Fruit fly (Drosophila melanogaster): ENCODE results near the gene CG7083.

Gene CG7083

DNA sequence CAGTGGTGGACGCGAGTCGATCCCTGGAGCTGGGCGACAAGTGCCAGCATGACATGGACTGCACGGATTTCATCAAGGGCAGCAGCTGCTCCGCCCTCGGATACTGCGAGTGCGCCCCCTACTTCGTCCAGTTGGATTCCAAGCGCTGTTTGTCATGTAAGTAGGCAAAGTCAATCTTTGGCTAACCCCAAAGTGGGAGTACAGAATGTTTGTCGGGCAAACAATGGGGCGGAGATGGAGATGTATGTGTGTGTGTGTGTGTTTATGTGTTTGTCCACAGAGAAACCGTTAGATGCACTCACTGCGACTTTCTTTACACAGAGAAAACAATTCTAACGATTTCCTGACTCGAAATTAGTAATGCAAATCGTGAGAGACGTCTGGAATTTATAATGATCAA is 38.6 kb downstream of the CG7083 start (continued):
- no peak for TF ChIP-seq ash1 (GFP tag; optimal IDR thresholded peaks at IDR 0.05)
- TF ChIP-seq bsh (GFP tag; optimal IDR thresholded peaks at IDR 0.05): peak in 1 of 2 experiments; percentile 62
- TF ChIP-seq nom (GFP tag; optimal IDR thresholded peaks at IDR 0.05): no peak
- no peak for TF ChIP-seq HHEX (GFP tag; optimal IDR thresholded peaks at IDR 0.05)
- no peak for TF ChIP-seq ken (GFP tag; IDR thresholded peaks at IDR 0.05)
- no peak for TF ChIP-seq lmd (GFP tag; IDR thresholded peaks at IDR 0.05)
- TF ChIP-seq CG1832 (GFP tag; optimal IDR thresholded peaks at IDR 0.05): no peak
- peak; percentile 26 for TF ChIP-seq CG8388 (GFP tag; optimal IDR thresholded peaks at IDR 0.05)
- TF ChIP-seq seq (GFP tag; IDR thresholded peaks at IDR 0.05): no peak
- no peak for TF ChIP-seq Scr (GFP tag; IDR thresholded peaks at IDR 0.05; ENCODE audit: partially characterized antibody)
- TF ChIP-seq slou (GFP tag; optimal IDR thresholded peaks at IDR 0.05): no peak
- TF ChIP-seq CG1647 (GFP tag; optimal IDR thresholded peaks at IDR 0.05): no peak
- no peak for TF ChIP-seq cad (GFP tag; optimal IDR thresholded peaks at IDR 0.05)
- no peak for TF ChIP-seq zen2 (GFP tag; IDR thresholded peaks at IDR 0.05; ENCODE audit: partially characterized antibody)
- peak; percentile 50; the same call in 2 of the 3 replicates for TF ChIP-seq ci (GFP tag; IDR thresholded peaks at IDR 0.05)
- no peak for TF ChIP-seq CG3995 (GFP tag; optimal IDR thresholded peaks at IDR 0.05)
- no peak for TF ChIP-seq sisA (GFP tag; IDR thresholded peaks at IDR 0.05)
- TF ChIP-seq CG32532 (GFP tag; IDR thresholded peaks at IDR 0.05): no peak
- TF ChIP-seq ATbp (GFP tag; optimal IDR thresholded peaks at IDR 0.05): peak; percentile 57
- TF ChIP-seq CG5180 (GFP tag; optimal IDR thresholded peaks at IDR 0.05): no peak
- no peak for TF ChIP-seq inv (GFP tag; IDR thresholded peaks at IDR 0.05; ENCODE audit: partially characterized antibody)
- TF ChIP-seq CG12299 (tag; optimal IDR thresholded peaks at IDR 0.05): no peak
- no peak for TF ChIP-seq ase (GFP tag; IDR thresholded peaks at IDR 0.05)
- TF ChIP-seq CG14441 (GFP tag; IDR thresholded peaks at IDR 0.05): no peak
- TF ChIP-seq Hr78 (GFP tag; optimal IDR thresholded peaks at IDR 0.05): no peak
- TF ChIP-seq CG13775 (GFP tag; optimal IDR thresholded peaks at IDR 0.05): no peak
- TF ChIP-seq CG10267 (tag; optimal IDR thresholded peaks at IDR 0.05): no peak
- TF ChIP-seq tap (tag; optimal IDR thresholded peaks at IDR 0.05): no peak
- TF ChIP-seq CG17328 (GFP tag; IDR thresholded peaks at IDR 0.05): no peak
- TF ChIP-seq GATAe (GFP tag; conservative IDR thresholded peaks at IDR 0.05): no peak
- TF ChIP-seq Blimp-1 (GFP tag; optimal IDR thresholded peaks at IDR 0.05): peak; percentile 46
- no peak for TF ChIP-seq CG12659 (GFP tag; optimal IDR thresholded peaks at IDR 0.05)
- TF ChIP-seq crc (GFP tag; optimal IDR thresholded peaks at IDR 0.05): no peak
- 0 out of 3 replicates have a peak, but pooled peaks have one; percentile 24 for TF ChIP-seq zfh1 (GFP tag; IDR thresholded peaks at IDR 0.05)
- TF ChIP-seq Abd-B (GFP tag; optimal IDR thresholded peaks at IDR 0.05): no peak
- no peak for TF ChIP-seq BEAF-32 (GFP tag; optimal IDR thresholded peaks at IDR 0.05)
- TF ChIP-seq CG1603 (tag; optimal IDR thresholded peaks at IDR 0.05): peak; percentile 63
- TF ChIP-seq exex (tag; optimal IDR thresholded peaks at IDR 0.05): no peak
- peak; percentile 55 for TF ChIP-seq HLHmδ (GFP tag; optimal IDR thresholded peaks at IDR 0.05)
- no peak for TF ChIP-seq MBD-R2 (GFP tag; IDR thresholded peaks at IDR 0.05)
- no peak for TF ChIP-seq CG12104 (GFP tag; optimal IDR thresholded peaks at IDR 0.05)
- peak; percentile 34 for TF ChIP-seq CG15601 (tag; optimal IDR thresholded peaks at IDR 0.05)
- no peak for TF ChIP-seq CG14667 (GFP tag; IDR thresholded peaks at IDR 0.05)
- TF ChIP-seq CG18011 (GFP tag; optimal IDR thresholded peaks at IDR 0.05): no peak
- no peak for TF ChIP-seq CG15073 (GFP tag; optimal IDR thresholded peaks at IDR 0.05)
- no peak for TF ChIP-seq CG30020 (tag; optimal IDR thresholded peaks at IDR 0.05)
- peak; percentile 8 for TF ChIP-seq CG2712 (tag; optimal IDR thresholded peaks at IDR 0.05)
- TF ChIP-seq H2.0 (GFP tag; IDR thresholded peaks at IDR 0.05): no peak
- peak in 1 of 3 experiments; percentile 9 for TF ChIP-seq lola (GFP tag; optimal IDR thresholded peaks at IDR 0.05)
- peak; percentile 21 for TF ChIP-seq CG4707 (GFP tag; optimal IDR thresholded peaks at IDR 0.05)

Data from whole organism, embryonic.